Worm (Caenorhabditis elegans) whole organism, L4 larva: ENCODE data around the gene nhr-128.

Source experiments
- F44E2.7 ChIP-seq: fragments of 200-800 bp; sonication (Bioruptor generic); IDR thresholded peaks from 2 replicates; pipeline ENCODE4 v2.1.2; 2022; ENCODE audit warnings: missing genetic modification characterization, missing compliant biosample characterization
- Y75B8A.6 ChIP-seq: fragments of 200-800 bp; sonication (Bioruptor generic); IDR thresholded peaks from 2 replicates; pipeline ENCODE4 v1.3.6; 2022; ENCODE audit warnings: missing genetic modification reagents, missing genetic modification characterization, missing compliant biosample characterization
- aly-2 ChIP-seq: sonication (generic microtip); optimal IDR thresholded peaks from 2 replicates; lab custom pipeline; 2018; ENCODE audit warnings: missing biosample characterization, missing genetic modification characterization
- ctbp-1 ChIP-seq: fragments of 200-800 bp; sonication (Bioruptor generic); IDR thresholded peaks from 2 replicates; pipeline ENCODE4 v1.3.6; 2022; ENCODE audit warnings: missing genetic modification reagents, missing genetic modification characterization, missing compliant biosample characterization
- daf-16 ChIP-seq, 3 experiments: sonication (generic microtip); optimal IDR thresholded peaks; 2 replicates each; lab custom pipeline; 2016 to 2017; ENCODE audit warnings: missing genetic modification characterization in 3 of 3, missing genetic modification reagents in 3 of 3, mild to moderate bottlenecking in 2 of 3, missing compliant biosample characterization in 2 of 3, missing biosample characterization in 1 of 3, moderate library complexity in 1 of 3
- daf-19 ChIP-seq: fragments of 200-800 bp; sonication (Bioruptor generic); conservative IDR thresholded peaks from 2 replicates; pipeline ENCODE4 v1.3.6; 2022; ENCODE audit warnings: missing genetic modification characterization, missing compliant biosample characterization
- dmd-6 ChIP-seq: fragments of 200-800 bp; sonication (Bioruptor generic); IDR thresholded peaks from 2 replicates; pipeline ENCODE4 v1.3.6; 2022; ENCODE audit warnings: missing genetic modification reagents, missing genetic modification characterization, missing compliant biosample characterization
- dmd-9 ChIP-seq: fragments of 200-800 bp; sonication (Bioruptor generic); IDR thresholded peaks from 2 replicates; pipeline ENCODE4 v1.3.6; 2022; ENCODE audit warnings: missing genetic modification reagents, missing genetic modification characterization, missing compliant biosample characterization
- egl-27 ChIP-seq: sonication (generic microtip); optimal IDR thresholded peaks from 3 replicates; lab custom pipeline; 2017; ENCODE audit warnings: missing biosample characterization, missing genetic modification reagents, missing genetic modification characterization
- egl-43 ChIP-seq: fragments of 200-800 bp; sonication (Bioruptor generic); IDR thresholded peaks from 2 replicates; pipeline ENCODE4 v1.3.6; 2022; ENCODE audit warnings: missing genetic modification reagents, missing genetic modification characterization, missing compliant biosample characterization
- fos-1 ChIP-seq: fragments of 150-350 bp; optimal IDR thresholded peaks from 2 replicates; lab custom pipeline; 2014; ENCODE audit warnings: missing biosample characterization, missing genetic modification characterization
- lim-7 ChIP-seq: fragments of 200-800 bp; sonication (Bioruptor generic); IDR thresholded peaks from 2 replicates; pipeline ENCODE4 v1.3.6; 2022; ENCODE audit warnings: missing genetic modification characterization, missing compliant biosample characterization
- lin-13 ChIP-seq: fragments of 150-350 bp; optimal IDR thresholded peaks from 2 replicates; lab custom pipeline; 2014; ENCODE audit warnings: missing biosample characterization, missing genetic modification reagents, missing genetic modification characterization
- lin-29 ChIP-seq: fragments of 200-800 bp; sonication (Bioruptor generic); IDR thresholded peaks from 2 replicates; pipeline ENCODE4 v1.3.6; 2022; ENCODE audit warnings: missing genetic modification reagents, missing genetic modification characterization, missing compliant biosample characterization
- lin-39 ChIP-seq: fragments of 150-350 bp; optimal IDR thresholded peaks from 2 replicates; lab custom pipeline; 2014; ENCODE audit warnings: missing biosample characterization, missing genetic modification reagents, missing genetic modification characterization
- lir-3 ChIP-seq: sonication (generic microtip); optimal IDR thresholded peaks from 2 replicates; lab custom pipeline; 2016; ENCODE audit warnings: mild to moderate bottlenecking, missing genetic modification characterization, missing compliant biosample characterization
- lsy-2 ChIP-seq, 2 experiments: fragments of 150-350 bp in 1 of 2; sonication (generic microtip) in 1 of 2; optimal IDR thresholded peaks; 2 replicates each; lab custom pipeline; 2014 to 2017; ENCODE audit warnings: missing biosample characterization in 2 of 2, missing genetic modification characterization in 2 of 2
- mdl-1 ChIP-seq, 2 experiments: fragments of 150-350 bp in 1 of 2; sonication (generic microtip) in 1 of 2; optimal IDR thresholded peaks; 2 replicates each; lab custom pipeline; 2014 to 2017; ENCODE audit warnings: missing biosample characterization in 2 of 2, missing genetic modification characterization in 2 of 2
- mep-1 ChIP-seq: fragments of 150-350 bp; sonication (generic microtip); optimal IDR thresholded peaks from 3 replicates; lab custom pipeline; 2014; ENCODE audit warnings: missing biosample characterization, missing genetic modification characterization
- nhr-10 ChIP-seq: fragments of 150-350 bp; optimal IDR thresholded peaks from 2 replicates; lab custom pipeline; 2014; ENCODE audit warnings: missing biosample characterization, missing genetic modification characterization
- nhr-11 ChIP-seq: fragments of 150-350 bp; optimal IDR thresholded peaks from 2 replicates; lab custom pipeline; 2014; ENCODE audit warnings: missing biosample characterization, missing genetic modification characterization
- nhr-25 ChIP-seq: sonication (generic microtip); optimal IDR thresholded peaks from 2 replicates; lab custom pipeline; 2017; ENCODE audit warnings: missing genetic modification characterization, mild to moderate bottlenecking, missing compliant biosample characterization, antibody characterized with exemption, moderate library complexity, borderline replicate concordance; ENCODE audit not compliant: insufficient read depth
- nhr-28 ChIP-seq: fragments of 150-350 bp; optimal IDR thresholded peaks from 2 replicates; lab custom pipeline; 2014; ENCODE audit warnings: missing biosample characterization, missing genetic modification characterization
- nhr-41 ChIP-seq: fragments of 200-800 bp; sonication (Bioruptor generic); IDR thresholded peaks from 2 replicates; pipeline ENCODE4 v1.3.6; 2022; ENCODE audit warnings: missing genetic modification reagents, missing genetic modification characterization, missing compliant biosample characterization
- nhr-6 ChIP-seq: fragments of 150-350 bp; optimal IDR thresholded peaks from 2 replicates; lab custom pipeline; 2014; ENCODE audit warnings: missing biosample characterization, missing genetic modification characterization
- nhr-76 ChIP-seq: fragments of 150-350 bp; optimal IDR thresholded peaks from 2 replicates; lab custom pipeline; 2014; ENCODE audit warnings: missing biosample characterization, missing genetic modification characterization
- nhr-77 ChIP-seq: fragments of 150-350 bp; optimal IDR thresholded peaks from 2 replicates; lab custom pipeline; 2014; ENCODE audit warnings: missing biosample characterization, missing genetic modification characterization
- pqm-1 ChIP-seq: sonication (generic microtip); optimal IDR thresholded peaks from 2 replicates; lab custom pipeline; 2017; ENCODE audit warnings: missing biosample characterization, missing genetic modification characterization
- sdz-12 ChIP-seq: fragments of 200-800 bp; sonication (Bioruptor generic); optimal IDR thresholded peaks from 2 replicates; lab custom pipeline; 2018; ENCODE audit warnings: mild to moderate bottlenecking, missing genetic modification characterization, missing compliant biosample characterization
- snpc-1.2 ChIP-seq: fragments of 200-800 bp; sonication (Bioruptor generic); IDR thresholded peaks from 2 replicates; pipeline ENCODE4 v1.3.6; 2022; ENCODE audit warnings: missing genetic modification reagents, missing genetic modification characterization, missing compliant biosample characterization
- tag-97 ChIP-seq: fragments of 200-800 bp; sonication (Bioruptor generic); IDR thresholded peaks from 2 replicates; pipeline ENCODE4 v1.3.6; 2022; ENCODE audit warnings: missing genetic modification characterization, missing compliant biosample characterization
- unc-39 ChIP-seq: sonication (generic microtip); optimal IDR thresholded peaks from 2 replicates; lab custom pipeline; 2017; ENCODE audit warnings: missing biosample characterization, missing genetic modification characterization
- unc-62 ChIP-seq, 3 experiments: fragments of 150-350 bp in 1 of 3; sonication (generic microtip); optimal IDR thresholded peaks in 2 of 3; peaks in 1 of 3; 1 replicate in 1 of 3; 2 replicates in 2 of 3; lab custom pipeline; 2014 to 2017; ENCODE audit warnings: missing biosample characterization in 3 of 3, missing genetic modification characterization in 3 of 3, missing genetic modification reagents in 3 of 3, missing genotype in 1 of 3
- vab-7 ChIP-seq: fragments of 200-800 bp; sonication (Bioruptor generic); IDR thresholded peaks from 2 replicates; pipeline ENCODE4 v1.3.6; 2022; ENCODE audit warnings: missing genetic modification reagents, missing genetic modification characterization, missing compliant biosample characterization
- zfp-2 ChIP-seq: sonication (generic microtip); optimal IDR thresholded peaks from 2 replicates; lab custom pipeline; 2016; ENCODE audit warnings: mild to moderate bottlenecking, missing genetic modification characterization, missing compliant biosample characterization
- zip-11 ChIP-seq: fragments of 200-800 bp; sonication (Bioruptor generic); IDR thresholded peaks from 2 replicates; pipeline ENCODE4 v1.3.6; 2022; ENCODE audit warnings: missing genetic modification characterization, missing compliant biosample characterization
- ztf-11 ChIP-seq: fragments of 150-350 bp; optimal IDR thresholded peaks from 2 replicates; lab custom pipeline; 2014; ENCODE audit warnings: missing biosample characterization, missing genetic modification characterization

Gene nhr-128

DNA sequence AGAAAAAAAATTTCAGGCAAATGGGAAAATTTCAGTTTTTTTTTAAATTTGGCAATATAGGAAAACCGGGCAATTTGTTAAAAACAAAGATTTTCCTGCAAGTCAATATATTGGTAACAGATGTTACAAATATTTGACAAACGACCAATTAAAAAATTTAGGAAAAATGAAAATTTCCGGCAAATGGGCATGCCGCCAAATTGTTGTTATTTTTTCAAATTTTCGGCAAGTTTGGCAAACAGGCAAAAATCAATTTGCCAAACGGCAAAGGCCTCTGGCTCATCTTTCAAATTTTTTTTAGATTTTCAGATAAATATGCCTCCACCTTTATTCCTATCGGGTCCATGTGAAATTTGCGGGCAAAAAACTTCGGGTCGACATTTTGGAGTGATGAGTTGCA lies at the start of gene nhr-128:
Gene nhr-128, plus strand, starts transcription at position 301 of the 400 bp plus-strand sequence.
- TF ChIP-seq nhr-76 (tag; lab: Kevin White, UChicago) (no peak), zfp-2 (tag; lab: Kevin White, UChicago) (no peak), unc-39 (no peak), mep-1 (tag; lab: Kevin White, UChicago) (no peak), F44E2.7 (GFP tag; lab: Robert Waterston, UW) (no peak)

DNA sequence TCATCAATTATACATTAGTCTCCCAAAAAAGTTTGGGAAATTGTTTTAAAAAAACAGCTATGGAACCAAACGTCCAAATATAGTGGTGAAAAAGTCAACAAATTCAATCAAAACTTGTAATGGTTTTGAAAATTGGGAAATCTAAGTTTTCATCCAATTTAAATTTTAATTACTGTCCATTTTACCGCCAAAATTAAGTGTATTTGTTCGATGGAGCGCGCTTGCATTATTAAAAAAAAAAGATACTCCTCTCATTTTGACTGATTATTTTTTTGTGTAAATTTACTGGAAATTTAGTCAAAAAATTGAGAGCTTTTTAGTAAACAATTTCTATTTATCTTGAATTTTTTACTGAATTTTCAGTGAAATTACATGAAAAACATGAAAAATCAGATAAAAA lies 47.4 kb upstream of the nhr-128 start:
- TF ChIP-seq lin-29 (GFP tag; lab: Robert Waterston, UW) = no peak
- TF ChIP-seq dmd-9 (GFP tag; lab: Robert Waterston, UW) = no peak
- TF ChIP-seq snpc-1.2 (GFP tag; lab: Robert Waterston, UW) = no peak
- TF ChIP-seq mdl-1 (tag; optimal IDR thresholded peaks at IDR 0.05; lab: Kevin White, UChicago) = no peak
- TF ChIP-seq nhr-10 (tag; lab: Kevin White, UChicago) = no peak
- TF ChIP-seq dmd-6 (GFP tag; lab: Robert Waterston, UW) = no peak
- no peak for TF ChIP-seq daf-16 (GFP tag; optimal IDR thresholded peaks at IDR 0.05; lab: Kevin White, UChicago)
- no peak for TF ChIP-seq daf-16 (tag; optimal IDR thresholded peaks at IDR 0.05; lab: Kevin White, UChicago)
- TF ChIP-seq zip-11 (GFP tag; lab: Robert Waterston, UW) = no peak
- TF ChIP-seq tag-97 (GFP tag; lab: Robert Waterston, UW) = no peak
- no peak for TF ChIP-seq lim-7 (GFP tag; lab: Robert Waterston, UW)

DNA sequence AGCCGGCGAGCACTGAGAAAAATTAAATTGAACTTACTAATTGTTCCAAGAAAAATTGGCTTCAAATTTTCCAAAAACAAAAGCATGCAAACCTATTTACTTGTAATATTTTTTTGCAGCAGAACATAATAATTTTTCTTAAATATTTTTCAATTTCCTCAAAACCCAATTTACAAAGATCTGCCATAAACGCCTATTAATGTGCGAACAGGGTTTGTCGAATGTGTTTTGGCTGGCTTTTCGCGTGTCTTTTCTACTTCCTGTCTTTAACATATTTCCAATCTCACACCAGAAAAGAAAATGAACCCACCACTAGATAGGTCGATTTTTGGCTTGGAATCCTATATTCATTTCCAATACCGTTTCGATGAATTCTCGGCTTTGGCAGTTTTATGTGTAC lies 46.6 kb upstream of the nhr-128 start, which contains the start of gene C45H4.18:
Gene C45H4.18, plus strand, starts transcription at position 301 of the 400 bp plus-strand sequence.
- TF ChIP-seq nhr-76 (tag; lab: Kevin White, UChicago) (no peak), nhr-25 (tag; lab: Kevin White, UChicago) (no peak)

DNA sequence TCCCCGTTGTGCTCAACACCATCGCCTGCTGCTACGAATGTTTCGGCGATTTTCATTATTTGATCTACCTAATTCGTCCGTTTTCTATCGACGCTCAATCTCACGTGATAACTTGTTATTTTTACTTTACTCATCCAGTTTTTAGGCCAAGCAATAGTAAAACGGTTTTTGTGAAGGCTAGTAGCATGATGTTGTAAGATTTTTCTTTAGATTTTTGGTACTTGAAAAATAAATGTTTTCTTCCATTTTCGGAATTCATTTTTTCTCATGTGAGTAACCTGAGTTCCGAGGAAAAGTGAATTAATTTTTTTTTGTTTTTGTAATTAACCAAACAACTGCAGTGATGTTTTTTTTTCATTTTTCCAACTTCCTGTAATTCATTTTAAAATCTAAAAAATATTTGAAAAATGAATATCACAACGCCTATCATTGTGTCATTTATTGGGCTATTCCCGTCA lies 44.5 kb upstream of the nhr-128 start, which contains the start of gene srbc-17:
Gene srbc-17, plus strand, starts transcription at position 408 of the 458 bp plus-strand sequence.
- TF ChIP-seq ctbp-1 (no peak), unc-62 (GFP tag; optimal IDR thresholded peaks at IDR 0.05 in 1 of 2; lab: Kevin White, UChicago) (peak in 1 of 2 experiments; percentile 94), unc-62 (tag; optimal IDR thresholded peaks at IDR 0.05; lab: Kevin White, UChicago) (no peak)

DNA sequence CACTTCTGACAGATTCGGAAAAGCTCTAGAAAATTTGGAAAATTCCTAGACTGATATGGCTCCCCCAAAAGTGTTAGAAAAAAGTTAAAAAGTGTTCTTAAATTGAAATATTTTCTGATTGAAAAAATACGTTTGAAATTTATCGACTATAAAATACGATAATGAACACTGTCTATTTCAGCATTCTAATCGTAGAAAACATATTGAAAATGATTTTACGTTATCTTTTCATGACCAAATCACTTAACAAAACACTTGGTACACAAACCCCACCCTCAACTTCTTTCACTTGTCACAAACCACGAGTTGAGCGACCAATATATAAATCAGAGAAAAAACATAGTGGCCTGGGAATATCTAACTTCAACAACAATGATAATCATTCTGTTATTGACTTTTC lies 42.6 kb upstream of the nhr-128 start, which contains the start of gene cyp-33C1:
Gene cyp-33C1, plus strand, starts transcription at position 301 of the 400 bp plus-strand sequence.
- TF ChIP-seq fos-1 (tag; lab: Kevin White, UChicago) = no peak
- no peak for TF ChIP-seq ztf-11 (tag; lab: Kevin White, UChicago)
- TF ChIP-seq egl-43 (GFP tag; lab: Robert Waterston, UW) = no peak
- TF ChIP-seq nhr-28 (tag; lab: Kevin White, UChicago) = peak; percentile 54

DNA sequence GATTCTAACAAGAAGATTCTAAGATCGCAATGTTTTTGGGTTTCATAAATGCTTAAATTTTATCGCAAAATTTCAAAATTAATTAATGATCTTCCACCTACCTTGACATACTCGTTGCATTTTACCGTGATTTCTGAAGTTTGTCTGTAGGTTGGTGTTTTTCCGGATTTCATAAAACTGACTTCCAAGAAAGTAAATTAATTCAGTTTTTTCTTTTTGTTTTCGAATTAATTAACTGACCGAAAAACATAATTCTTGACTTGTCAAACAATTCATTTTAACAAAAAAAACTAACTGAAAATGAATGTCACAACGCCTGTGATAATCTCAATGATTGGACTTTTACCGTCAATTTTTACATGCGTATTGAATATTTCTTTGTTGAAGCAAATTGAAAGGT lies 40.1 kb upstream of the nhr-128 start, which contains the start of gene srbc-16:
Gene srbc-16, plus strand, starts transcription at position 301 of the 400 bp plus-strand sequence.
- no peak for TF ChIP-seq nhr-77 (tag; lab: Kevin White, UChicago)
- TF ChIP-seq nhr-6 (tag; lab: Kevin White, UChicago) = no peak
- no peak for TF ChIP-seq daf-19
- no peak for TF ChIP-seq lin-39 (tag; lab: Kevin White, UChicago)
- TF ChIP-seq pqm-1 (tag; lab: Kevin White, UChicago) = no peak
- no peak for TF ChIP-seq Y75B8A.6 (GFP tag; lab: Robert Waterston, UW)
- TF ChIP-seq nhr-41 (GFP tag; lab: Robert Waterston, UW) = no peak
- TF ChIP-seq vab-7 (GFP tag; lab: Robert Waterston, UW) = no peak
- no peak for TF ChIP-seq aly-2
- no peak for TF ChIP-seq dmd-9 (GFP tag; lab: Robert Waterston, UW)
- no peak for TF ChIP-seq nhr-11 (tag; lab: Kevin White, UChicago)
- no peak for TF ChIP-seq sdz-12 (GFP tag; lab: Kevin White, UChicago)
- TF ChIP-seq lir-3 = no peak
- TF ChIP-seq unc-62 (GFP tag; optimal IDR thresholded peaks at IDR 0.05 in 1 of 2; lab: Kevin White, UChicago) = no peak
- no peak for TF ChIP-seq unc-62 (tag; optimal IDR thresholded peaks at IDR 0.05; lab: Kevin White, UChicago)
- TF ChIP-seq egl-43 (GFP tag; lab: Robert Waterston, UW) = no peak
- no peak for TF ChIP-seq egl-27 (tag; lab: Kevin White, UChicago)
- TF ChIP-seq lsy-2 (tag; optimal IDR thresholded peaks at IDR 0.05; lab: Kevin White, UChicago) = no peak
- no peak for TF ChIP-seq lin-13 (GFP tag; lab: Kevin White, UChicago)
